Fruit fly (Drosophila melanogaster) whole organism, embryonic: ENCODE results near the gene CG18132.
A peak's percentile ranks its signal among the peaks of the same experiment; 100 is the strongest.

ENCODE experiments used
- Ada2b ChIP-seq: fragments of 200-800 bp; sonication (Bioruptor generic); IDR thresholded peaks from 2 replicates; pipeline ENCODE4 v1.3.6; 2022; ENCODE audit warnings: missing biosample characterization, missing genetic modification characterization
- Awh ChIP-seq: fragments of 200-800 bp; sonication (Bioruptor generic); IDR thresholded peaks from 2 replicates; pipeline ENCODE4, ENCODE4 v1.3.6; 2022; ENCODE audit warnings: missing biosample characterization, missing genetic modification characterization
- B-H1 ChIP-seq: fragments of 200-800 bp; sonication (Bioruptor generic); IDR thresholded peaks from 3 replicates; pipeline ENCODE4 v1.3.6; 2022; ENCODE audit warnings: missing biosample characterization, missing genetic modification characterization
- CG10209 ChIP-seq: fragments of 200-800 bp; sonication (Bioruptor generic); optimal IDR thresholded peaks from 3 replicates; lab custom pipeline; 2017; ENCODE audit warnings: missing biosample characterization, mild to moderate bottlenecking, missing genetic modification characterization, missing genetic modification reagents
- CG10654 ChIP-seq: fragments of 200-800 bp; sonication (Bioruptor generic); optimal IDR thresholded peaks from 2 replicates; lab custom pipeline; 2016; ENCODE audit warnings: missing biosample characterization, missing genetic modification characterization
- CG11456 ChIP-seq: fragments of 200-800 bp; sonication (Bioruptor generic); IDR thresholded peaks from 3 replicates; pipeline ENCODE4 v1.3.6; 2022; ENCODE audit warnings: missing biosample characterization, missing genetic modification characterization
- CG11723 ChIP-seq: fragments of 200-800 bp; sonication (Bioruptor generic); optimal IDR thresholded peaks from 2 replicates; lab custom pipeline; 2017; ENCODE audit warnings: missing biosample characterization, mild to moderate bottlenecking, missing genetic modification characterization
- CG1233 ChIP-seq: fragments of 200-800 bp; sonication (Bioruptor generic); optimal IDR thresholded peaks from 4 replicates; lab custom pipeline; 2018; ENCODE audit warnings: missing biosample characterization, mild to moderate bottlenecking, missing genetic modification characterization
- CG1602 ChIP-seq: fragments of 200-800 bp; sonication (Bioruptor generic); optimal IDR thresholded peaks from 3 replicates; lab custom pipeline; 2016; ENCODE audit warnings: missing biosample characterization, missing genetic modification characterization
- CG18476 ChIP-seq: fragments of 200-800 bp; sonication (Bioruptor generic); optimal IDR thresholded peaks from 2 replicates; lab custom pipeline; 2016; ENCODE audit warnings: missing biosample characterization, mild to moderate bottlenecking, missing genetic modification characterization
- CG2202 ChIP-seq: fragments of 200-800 bp; sonication (Bioruptor generic); optimal IDR thresholded peaks from 2 replicates; lab custom pipeline; 2018; ENCODE audit warnings: missing biosample characterization, mild to moderate bottlenecking, missing genetic modification characterization
- CG2712 ChIP-seq: fragments of 200-800 bp; optimal IDR thresholded peaks from 3 replicates; lab custom pipeline; 2019; ENCODE audit warnings: missing biosample characterization, mild to moderate bottlenecking, missing genetic modification characterization, moderate library complexity
- CG3065 ChIP-seq: fragments of 200-800 bp; sonication (Bioruptor generic); optimal IDR thresholded peaks from 2 replicates; lab custom pipeline; 2016; ENCODE audit warnings: missing biosample characterization, missing genetic modification characterization
- CG4404 ChIP-seq: fragments of 200-800 bp; sonication (Bioruptor generic); IDR thresholded peaks from 2 replicates; pipeline ENCODE4 v1.3.6; 2022; ENCODE audit warnings: missing biosample characterization, missing genetic modification characterization
- CG5245 ChIP-seq: fragments of 200-800 bp; sonication (Bioruptor generic); optimal IDR thresholded peaks from 3 replicates; lab custom pipeline; 2016; ENCODE audit warnings: missing biosample characterization, missing genetic modification characterization
- CG6254 ChIP-seq: fragments of 200-800 bp; sonication (Bioruptor generic); optimal IDR thresholded peaks from 3 replicates; lab custom pipeline; 2017; ENCODE audit warnings: mild to moderate bottlenecking, missing biosample characterization, missing genetic modification reagents, missing genetic modification characterization
- CG6654 ChIP-seq: fragments of 200-800 bp; sonication (Bioruptor generic); optimal IDR thresholded peaks from 2 replicates; lab custom pipeline; 2017; ENCODE audit warnings: missing biosample characterization, mild to moderate bottlenecking, missing genetic modification characterization
- CG7357 ChIP-seq: fragments of 200-800 bp; sonication (Bioruptor generic); IDR thresholded peaks from 3 replicates; pipeline ENCODE4 v1.3.6; 2022; ENCODE audit warnings: missing biosample characterization, missing genetic modification characterization
- CG9215 ChIP-seq: fragments of 200-800 bp; sonication (Bioruptor generic); IDR thresholded peaks from 2 replicates; pipeline ENCODE4 v1.3.6; 2022; ENCODE audit warnings: missing biosample characterization, missing genetic modification characterization
- CG9727 ChIP-seq: fragments of 200-800 bp; sonication (Bioruptor generic); optimal IDR thresholded peaks from 3 replicates; lab custom pipeline; 2017; ENCODE audit warnings: missing biosample characterization, mild to moderate bottlenecking, missing genetic modification characterization
- CoRest ChIP-seq: fragments of 200-800 bp; sonication (Bioruptor generic); optimal IDR thresholded peaks from 3 replicates; lab custom pipeline; 2018; ENCODE audit warnings: missing biosample characterization, mild to moderate bottlenecking, missing genetic modification characterization, moderate library complexity
- Dip3 ChIP-seq: fragments of 200-800 bp; sonication (Bioruptor generic); optimal IDR thresholded peaks from 3 replicates; lab custom pipeline; 2016; ENCODE audit warnings: missing biosample characterization, missing genetic modification characterization
- Dref ChIP-seq: fragments of 200-800 bp; sonication (Bioruptor generic); IDR thresholded peaks from 2 replicates; pipeline ENCODE4 v1.3.6; 2022; ENCODE audit warnings: missing biosample characterization, missing genetic modification characterization
- Elba2 ChIP-seq: fragments of 200-800 bp; sonication (Bioruptor generic); optimal IDR thresholded peaks from 3 replicates; lab custom pipeline; 2016; ENCODE audit warnings: missing biosample characterization, missing genetic modification characterization
- H15 ChIP-seq: fragments of 200-800 bp; sonication (Bioruptor generic); IDR thresholded peaks from 3 replicates; pipeline ENCODE4 v1.3.6; 2022; ENCODE audit warnings: missing biosample characterization, missing genetic modification characterization
- Optix ChIP-seq: fragments of 200-800 bp; sonication (Bioruptor generic); IDR thresholded peaks from 3 replicates; pipeline ENCODE4 v1.3.6; 2022; ENCODE audit warnings: missing biosample characterization, missing genetic modification characterization
- Ptx1 ChIP-seq: fragments of 200-800 bp; sonication (Bioruptor generic); IDR thresholded peaks from 2 replicates; pipeline ENCODE4 v1.3.6; 2022; ENCODE audit warnings: missing biosample characterization, missing genetic modification characterization
- Rx ChIP-seq: fragments of 200-800 bp; sonication (Bioruptor generic); IDR thresholded peaks from 2 replicates; pipeline ENCODE4 v1.3.6; 2022; ENCODE audit warnings: missing biosample characterization, missing genetic modification characterization
- Sox100B ChIP-seq: fragments of 200-800 bp; sonication (Bioruptor generic); optimal IDR thresholded peaks from 3 replicates; lab custom pipeline; 2018; ENCODE audit warnings: missing biosample characterization, mild to moderate bottlenecking, missing genetic modification characterization
- Sox102F ChIP-seq: fragments of 200-800 bp; sonication (Bioruptor generic); optimal IDR thresholded peaks from 2 replicates; lab custom pipeline; 2018; ENCODE audit warnings: missing biosample characterization, mild to moderate bottlenecking, missing genetic modification characterization, moderate library complexity
- Xrp1 ChIP-seq: fragments of 200-800 bp; sonication (Bioruptor generic); IDR thresholded peaks from 2 replicates; pipeline ENCODE4 v1.3.6; 2022; ENCODE audit warnings: missing biosample characterization, missing genetic modification characterization
- ase ChIP-seq: fragments of 200-800 bp; sonication (Bioruptor generic); IDR thresholded peaks from 3 replicates; pipeline ENCODE4 v1.3.6; 2022; ENCODE audit warnings: missing biosample characterization, missing genetic modification characterization
- crol ChIP-seq: fragments of 200-800 bp; sonication (Bioruptor generic); IDR thresholded peaks from 2 replicates; pipeline ENCODE4 v1.3.6; 2022; ENCODE audit warnings: missing biosample characterization, missing genetic modification characterization
- dan ChIP-seq: fragments of 200-800 bp; sonication (Bioruptor generic); IDR thresholded peaks from 2 replicates; pipeline ENCODE4 v1.3.6; 2022; ENCODE audit warnings: missing biosample characterization, missing genetic modification characterization
- dpn ChIP-seq, 2 experiments: fragments of 200-800 bp; sonication (Bioruptor generic); optimal IDR thresholded peaks; 3 replicates each; lab custom pipeline; 2016; ENCODE audit warnings: missing biosample characterization in 2 of 2, missing genetic modification characterization in 2 of 2
- dysf ChIP-seq: fragments of 200-800 bp; sonication (Bioruptor generic); IDR thresholded peaks from 3 replicates; pipeline ENCODE4 v1.3.6; 2022; ENCODE audit warnings: missing biosample characterization, missing genetic modification characterization
- fd96Cb ChIP-seq: fragments of 200-800 bp; sonication (Bioruptor generic); optimal IDR thresholded peaks from 2 replicates; lab custom pipeline; 2018; ENCODE audit warnings: missing biosample characterization, mild to moderate bottlenecking, missing genetic modification characterization, moderate library complexity
- knrl ChIP-seq: fragments of 200-800 bp; sonication (Bioruptor generic); IDR thresholded peaks from 3 replicates; pipeline ENCODE4 v1.3.6; 2022; ENCODE audit warnings: missing biosample characterization, missing genetic modification characterization; ENCODE audit not compliant: partially characterized antibody
- lola ChIP-seq, 3 experiments: fragments of >200 bp in 2 of 3; fragments of 200-800 bp in 1 of 3; sonication (Bioruptor generic) in 1 of 3; optimal IDR thresholded peaks; 2 replicates each; lab custom pipeline; 2017 to 2019; ENCODE audit warnings: missing biosample characterization in 3 of 3, missing genetic modification characterization in 3 of 3, mild to moderate bottlenecking in 1 of 3, moderate library complexity in 1 of 3
- pfk ChIP-seq: fragments of 200-800 bp; sonication (Bioruptor generic); optimal IDR thresholded peaks from 2 replicates; lab custom pipeline; 2018; ENCODE audit warnings: missing biosample characterization, mild to moderate bottlenecking, missing genetic modification characterization, moderate library complexity
- prd ChIP-seq, 3 experiments: fragments of >200 bp in 2 of 3; fragments of 200-800 bp in 1 of 3; sonication (Bioruptor generic) in 1 of 3; optimal IDR thresholded peaks in 2 of 3; IDR thresholded peaks in 1 of 3; 2 replicates in 2 of 3; 3 replicates in 1 of 3; pipeline versions ENCODE4 v1.3.6 to Lab custom; 2017 to 2022; ENCODE audit warnings: missing biosample characterization in 1 of 3, missing genetic modification characterization in 1 of 3
- row ChIP-seq: fragments of 200-800 bp; sonication (Bioruptor generic); IDR thresholded peaks from 3 replicates; pipeline ENCODE4 v1.3.6; 2022; ENCODE audit warnings: missing biosample characterization, missing genetic modification characterization
- salm ChIP-seq: fragments of 200-800 bp; sonication (Bioruptor generic); optimal IDR thresholded peaks from 2 replicates; lab custom pipeline; 2018; ENCODE audit warnings: missing biosample characterization, mild to moderate bottlenecking, missing genetic modification characterization
- shn ChIP-seq: fragments of 200-800 bp; sonication (Bioruptor generic); optimal IDR thresholded peaks from 3 replicates; lab custom pipeline; 2016; ENCODE audit warnings: missing biosample characterization, missing genetic modification characterization
- slbo ChIP-seq: fragments of 200-800 bp; sonication (Bioruptor generic); IDR thresholded peaks from 2 replicates; pipeline ENCODE4 v1.3.6; 2022; ENCODE audit warnings: missing biosample characterization, missing genetic modification characterization
- tgo ChIP-seq: fragments of 200-800 bp; sonication (Bioruptor generic); IDR thresholded peaks from 3 replicates; pipeline ENCODE4 v1.3.6; 2022; ENCODE audit warnings: missing biosample characterization, missing genetic modification characterization
- trem ChIP-seq: fragments of 200-800 bp; optimal IDR thresholded peaks from 3 replicates; lab custom pipeline; 2019; ENCODE audit warnings: missing biosample characterization, mild to moderate bottlenecking, missing genetic modification characterization, moderate library complexity
- ttk ChIP-seq: fragments of 200-800 bp; sonication (Bioruptor generic); IDR thresholded peaks from 2 replicates; pipeline ENCODE4 v2.1.2; 2022; ENCODE audit warnings: missing biosample characterization, missing genetic modification characterization
- unc-4 ChIP-seq: fragments of 200-800 bp; sonication (Bioruptor generic); IDR thresholded peaks from 2 replicates; pipeline ENCODE4 v1.3.6; 2022; ENCODE audit warnings: missing biosample characterization, missing genetic modification characterization; ENCODE audit not compliant: partially characterized antibody
- unpg ChIP-seq: fragments of 200-800 bp; sonication (Bioruptor generic); optimal IDR thresholded peaks from 3 replicates; lab custom pipeline; 2018; ENCODE audit warnings: missing biosample characterization, mild to moderate bottlenecking, missing genetic modification characterization, moderate library complexity
- vvl ChIP-seq: fragments of 200-800 bp; sonication (Bioruptor generic); IDR thresholded peaks from 2 replicates; pipeline ENCODE4 v1.3.6; 2022; ENCODE audit warnings: missing biosample characterization, missing genetic modification characterization

CG18132 gene

DNA sequence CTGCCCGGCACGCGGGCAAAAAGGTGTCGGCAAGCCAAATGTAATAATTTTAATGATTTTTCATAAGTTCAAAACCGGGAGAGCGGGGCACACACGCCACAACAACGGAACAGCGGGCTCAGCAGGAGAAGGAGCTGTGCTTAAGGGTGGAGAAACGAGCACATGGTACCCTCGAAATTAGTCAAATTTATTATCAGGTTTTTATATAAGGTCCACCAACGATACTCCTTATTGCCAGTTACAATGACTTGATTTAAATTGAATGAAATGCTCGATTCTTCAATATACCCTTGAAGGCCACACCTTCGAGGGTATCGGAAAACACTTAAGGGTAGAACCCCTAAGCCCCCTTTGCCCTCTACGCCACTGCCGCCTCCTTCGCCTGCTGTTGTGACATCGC lies 43.9 kb downstream of the CG18132 start (continued):
- no peak for TF ChIP-seq CG5245 (GFP tag; lab: Kevin White, UChicago)
- TF ChIP-seq Elba2 (GFP tag; lab: Kevin White, UChicago) = no peak
- TF ChIP-seq prd (optimal IDR thresholded peaks at IDR 0.05; lab: Kevin White, UChicago) = no peak
- peak; percentile 86 for TF ChIP-seq prd (GFP tag; IDR thresholded peaks at IDR 0.05; lab: Robert Waterston, UW)
- TF ChIP-seq Dref (GFP tag; lab: Robert Waterston, UW) = no peak
- TF ChIP-seq crol = peak; percentile 62
- peak; percentile 29 for TF ChIP-seq unpg (GFP tag; lab: Kevin White, UChicago)
- TF ChIP-seq shn (GFP tag; lab: Kevin White, UChicago) = no peak
- peak; percentile 66 for TF ChIP-seq CG9727
- peak; percentile 5 for TF ChIP-seq trem (tag; lab: Kevin White, UChicago)
- TF ChIP-seq CG2712 (tag; lab: Kevin White, UChicago) = peak; percentile 80
- TF ChIP-seq CG3065 = no peak
- TF ChIP-seq CG10209 = no peak
- TF ChIP-seq dysf (GFP tag; lab: Robert Waterston, UW) = peak; percentile 64
- peak; percentile 13 for TF ChIP-seq CG10654 (GFP tag; lab: Kevin White, UChicago)
- TF ChIP-seq salm (tag; lab: Kevin White, UChicago) = no peak
- peak; percentile 62 for TF ChIP-seq Rx
- peak; percentile 35 for TF ChIP-seq fd96Cb
- peak; percentile 85 for TF ChIP-seq row (GFP tag; lab: Robert Waterston, UW)
- TF ChIP-seq unc-4 (GFP tag; lab: Robert Waterston, UW) = no peak
- peak; percentile 79 for TF ChIP-seq CG4404 (GFP tag; lab: Robert Waterston, UW)
- TF ChIP-seq CG11723 (GFP tag; lab: Kevin White, UChicago) = no peak
- peak; percentile 62; the same call in 1 of the 2 replicates for TF ChIP-seq Ptx1 (GFP tag; lab: Robert Waterston, UW)
- TF ChIP-seq knrl (GFP tag; lab: Robert Waterston, UW) = 0 out of 3 replicates have a peak, but pooled peaks have one; percentile 16
- peak; percentile 56; the same call in 1 of the 3 replicates for TF ChIP-seq H15 (GFP tag; lab: Robert Waterston, UW)
- TF ChIP-seq CG2202 (tag; lab: Kevin White, UChicago) = peak; percentile 5
- peak; percentile 92 for TF ChIP-seq Xrp1 (GFP tag; lab: Robert Waterston, UW)
- peak; percentile 48 for TF ChIP-seq Ada2b (GFP tag; lab: Robert Waterston, UW)
- TF ChIP-seq Sox102F (GFP tag; lab: Kevin White, UChicago) = peak; percentile 2
- peak; percentile 9 for TF ChIP-seq CoRest (tag; lab: Kevin White, UChicago)
- TF ChIP-seq CG6254 (GFP tag; lab: Kevin White, UChicago) = peak; percentile 36
- no peak for TF ChIP-seq CG1233 (GFP tag; lab: Kevin White, UChicago)
- TF ChIP-seq Sox100B (GFP tag; lab: Kevin White, UChicago) = peak; percentile 3
- no peak for TF ChIP-seq CG11456 (GFP tag; lab: Robert Waterston, UW)
- no peak for TF ChIP-seq pfk
- TF ChIP-seq Optix (GFP tag; lab: Robert Waterston, UW) = peak; percentile 64; the same call in 1 of the 3 replicates
- TF ChIP-seq Awh (GFP tag; lab: Robert Waterston, UW) = peak; percentile 27; the same call in 1 of the 2 replicates
- TF ChIP-seq dpn (GFP tag; optimal IDR thresholded peaks at IDR 0.05; lab: Kevin White, UChicago) = peak; percentile 5 to 18
- peak; percentile 46 for TF ChIP-seq slbo (GFP tag; lab: Robert Waterston, UW)
- peak; percentile 74 for TF ChIP-seq tgo (GFP tag; lab: Robert Waterston, UW)
- TF ChIP-seq CG6654 (GFP tag; lab: Kevin White, UChicago) = no peak
- peak; percentile 67 for TF ChIP-seq dan (GFP tag; lab: Robert Waterston, UW)
- TF ChIP-seq ttk (GFP tag; lab: Robert Waterston, UW) = peak; percentile 26; the same call in 1 of the 2 replicates
- peak; percentile 51 for TF ChIP-seq B-H1 (GFP tag; lab: Robert Waterston, UW)
- TF ChIP-seq Dip3 (GFP tag; lab: Kevin White, UChicago) = no peak
- peak; percentile 62; the same call in 2 of the 3 replicates for TF ChIP-seq ase
- TF ChIP-seq lola (GFP tag; optimal IDR thresholded peaks at IDR 0.05; lab: Kevin White, UChicago) = peak in 1 of 3 experiments; percentile 41
- TF ChIP-seq CG1602 (GFP tag; lab: Kevin White, UChicago) = peak; percentile 18
- peak; percentile 41; the same call in 1 of the 3 replicates for TF ChIP-seq CG7357 (GFP tag; lab: Robert Waterston, UW)
- TF ChIP-seq CG9215 (GFP tag; lab: Robert Waterston, UW) = peak; percentile 44; the same call in 1 of the 2 replicates
- TF ChIP-seq vvl (GFP tag; lab: Robert Waterston, UW) = peak; percentile 80
- TF ChIP-seq CG18476 = no peak
